Fruit fly (Drosophila melanogaster) whole organism, embryonic: ENCODE results near the gene Obp83g.

Experiments
- Abd-B ChIP-seq: fragments of 200-800 bp; sonication (Bioruptor generic); optimal IDR thresholded peaks from 2 replicates; lab custom pipeline; 2018; ENCODE audit warnings: missing biosample characterization, mild to moderate bottlenecking, missing genetic modification characterization, moderate library complexity
- Asciz ChIP-seq: fragments of 200-800 bp; sonication (Bioruptor generic); optimal IDR thresholded peaks from 2 replicates; lab custom pipeline; 2017; ENCODE audit warnings: missing biosample characterization, mild to moderate bottlenecking, missing genetic modification characterization, missing genetic modification reagents
- CG14860 ChIP-seq: fragments of 200-800 bp; sonication (Bioruptor generic); IDR thresholded peaks from 3 replicates; pipeline ENCODE4 v1.3.6; 2022; ENCODE audit warnings: missing biosample characterization, missing genetic modification characterization; ENCODE audit not compliant: partially characterized antibody
- CG30020 ChIP-seq: fragments of 200-800 bp; optimal IDR thresholded peaks from 2 replicates; lab custom pipeline; 2019; ENCODE audit warnings: missing biosample characterization, mild to moderate bottlenecking, missing genetic modification characterization, moderate library complexity
- CG9876 ChIP-seq: fragments of 200-800 bp; sonication (Bioruptor generic); optimal IDR thresholded peaks from 2 replicates; lab custom pipeline; 2016; ENCODE audit warnings: missing biosample characterization, missing genetic modification characterization
- Drgx ChIP-seq: fragments of 200-800 bp; sonication (Bioruptor generic); IDR thresholded peaks from 2 replicates; pipeline ENCODE4 v1.3.6; 2022; ENCODE audit warnings: missing biosample characterization, missing genetic modification characterization
- MESR4 ChIP-seq: fragments of 200-800 bp; sonication (Bioruptor generic); optimal IDR thresholded peaks from 2 replicates; lab custom pipeline; 2018; ENCODE audit warnings: missing biosample characterization, mild to moderate bottlenecking, missing genetic modification characterization, moderate library complexity
- dan ChIP-seq: fragments of 200-800 bp; sonication (Bioruptor generic); IDR thresholded peaks from 2 replicates; pipeline ENCODE4 v1.3.6; 2022; ENCODE audit warnings: missing biosample characterization, missing genetic modification characterization
- ftz-f1 ChIP-seq: fragments of 200-800 bp; sonication (Bioruptor generic); optimal IDR thresholded peaks from 2 replicates; lab custom pipeline; 2016; ENCODE audit warnings: missing biosample characterization, missing genetic modification characterization
- hbn ChIP-seq: fragments of 200-800 bp; sonication (Bioruptor generic); IDR thresholded peaks from 2 replicates; pipeline ENCODE4 v1.3.6; 2022; ENCODE audit warnings: missing biosample characterization, missing genetic modification characterization; ENCODE audit not compliant: partially characterized antibody
- org-1 ChIP-seq: fragments of 200-800 bp; sonication (Bioruptor generic); optimal IDR thresholded peaks from 2 replicates; lab custom pipeline; 2017; ENCODE audit warnings: missing biosample characterization, missing genetic modification characterization
- pita ChIP-seq: fragments of 200-800 bp; sonication (Bioruptor generic); optimal IDR thresholded peaks from 2 replicates; lab custom pipeline; 2017; ENCODE audit warnings: missing biosample characterization, mild to moderate bottlenecking, missing genetic modification characterization
- sima ChIP-seq: fragments of 200-800 bp; sonication (Bioruptor generic); optimal IDR thresholded peaks from 2 replicates; lab custom pipeline; 2016; ENCODE audit warnings: missing biosample characterization, missing genetic modification characterization
- wdn ChIP-seq: fragments of 200-800 bp; sonication (Bioruptor generic); IDR thresholded peaks from 2 replicates; pipeline ENCODE4 v1.3.6; 2022; ENCODE audit warnings: missing biosample characterization, missing genetic modification characterization

DNA sequence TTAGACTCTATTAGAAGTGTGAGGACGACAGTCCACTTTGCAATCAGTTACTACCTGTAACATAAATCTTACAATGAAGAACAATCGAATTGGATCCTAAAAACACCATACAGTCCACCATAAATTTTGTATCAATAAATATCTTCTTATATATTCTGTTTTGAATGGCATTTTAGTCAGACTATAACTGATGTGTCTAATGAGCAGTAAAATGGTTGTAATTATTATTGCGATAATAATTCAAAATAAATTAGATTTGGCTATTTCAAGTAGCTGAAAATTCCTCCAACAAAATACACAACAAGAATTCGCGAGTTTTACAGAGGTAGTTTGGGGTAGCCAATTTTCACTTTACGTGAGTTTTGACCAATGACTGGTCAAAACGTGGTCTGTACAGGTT lies 9.8 kb downstream of the Obp83g start:
- TF ChIP-seq CG9876 (GFP tag; lab: Kevin White, UChicago): no peak
- no peak for TF ChIP-seq org-1 (GFP tag; lab: Kevin White, UChicago)
- TF ChIP-seq wdn (GFP tag; lab: Robert Waterston, UW): no peak
- TF ChIP-seq Drgx (GFP tag; lab: Robert Waterston, UW): no peak
- no peak for TF ChIP-seq Abd-B (GFP tag; lab: Kevin White, UChicago)
- no peak for TF ChIP-seq Asciz
- no peak for TF ChIP-seq hbn (GFP tag; lab: Robert Waterston, UW)
- no peak for TF ChIP-seq MESR4 (GFP tag; lab: Kevin White, UChicago)
- TF ChIP-seq CG14860: no peak
- no peak for TF ChIP-seq dan (GFP tag; lab: Robert Waterston, UW)
- TF ChIP-seq sima (GFP tag; lab: Kevin White, UChicago): no peak
- no peak for TF ChIP-seq ftz-f1 (GFP tag; lab: Kevin White, UChicago)
- TF ChIP-seq CG30020 (tag; lab: Kevin White, UChicago): no peak
- TF ChIP-seq pita (GFP tag; lab: Kevin White, UChicago): no peak
